Fruit fly (Drosophila melanogaster) whole organism, embryonic: Measurements from ENCODE around the gene CG5781.

Experiments
- Ada2b ChIP-seq: fragments of 200-800 bp; sonication (Bioruptor generic); IDR thresholded peaks from 2 replicates; pipeline ENCODE4 v1.3.6; 2022; ENCODE audit warnings: missing biosample characterization, missing genetic modification characterization
- C15 ChIP-seq: fragments of 200-800 bp; sonication (Bioruptor generic); IDR thresholded peaks from 3 replicates; pipeline ENCODE4 v1.3.6; 2022; ENCODE audit warnings: missing biosample characterization, missing genetic modification characterization
- CG10321 ChIP-seq: fragments of 200-800 bp; sonication (Bioruptor generic); IDR thresholded peaks from 2 replicates; pipeline ENCODE4 v1.3.6; 2022; ENCODE audit warnings: missing biosample characterization, missing genetic modification characterization
- CG11456 ChIP-seq: fragments of 200-800 bp; sonication (Bioruptor generic); IDR thresholded peaks from 3 replicates; pipeline ENCODE4 v1.3.6; 2022; ENCODE audit warnings: missing biosample characterization, missing genetic modification characterization
- CG15514 ChIP-seq: fragments of 200-800 bp; sonication (Bioruptor generic); optimal IDR thresholded peaks from 3 replicates; lab custom pipeline; 2017; ENCODE audit warnings: missing biosample characterization, missing genetic modification characterization, mild to moderate bottlenecking, moderate library complexity, missing genetic modification reagents
- CG16813 ChIP-seq: fragments of 200-800 bp; sonication (Bioruptor generic); IDR thresholded peaks from 3 replicates; pipeline ENCODE4 v1.3.6; 2022; ENCODE audit warnings: missing biosample characterization, missing genetic modification characterization; ENCODE audit not compliant: partially characterized antibody
- CG1792 ChIP-seq: fragments of 200-800 bp; sonication (Bioruptor generic); optimal IDR thresholded peaks from 2 replicates; lab custom pipeline; 2016; ENCODE audit warnings: missing biosample characterization, missing genetic modification characterization
- CG2202 ChIP-seq: fragments of 200-800 bp; sonication (Bioruptor generic); optimal IDR thresholded peaks from 2 replicates; lab custom pipeline; 2018; ENCODE audit warnings: missing biosample characterization, mild to moderate bottlenecking, missing genetic modification characterization
- CG31224 ChIP-seq: fragments of 200-800 bp; sonication (Bioruptor generic); IDR thresholded peaks from 2 replicates; pipeline ENCODE4 v1.3.6; 2022; ENCODE audit warnings: missing biosample characterization, missing genetic modification characterization
- CG6813 ChIP-seq: fragments of 200-800 bp; sonication (Bioruptor generic); optimal IDR thresholded peaks from 2 replicates; lab custom pipeline; 2017; ENCODE audit warnings: missing biosample characterization, missing genetic modification characterization, mild to moderate bottlenecking, moderate library complexity, missing genetic modification reagents
- CG8290 ChIP-seq, 3 experiments: fragments of 200-800 bp; sonication (Bioruptor generic); optimal IDR thresholded peaks; 2 replicates each; lab custom pipeline; 2016 to 2019; ENCODE audit warnings: missing biosample characterization in 3 of 3, missing genetic modification characterization in 3 of 3, mild to moderate bottlenecking in 2 of 3, moderate library complexity in 1 of 3
- CG8944 ChIP-seq: fragments of 200-800 bp; sonication (Bioruptor generic); optimal IDR thresholded peaks from 3 replicates; lab custom pipeline; 2016; ENCODE audit warnings: missing biosample characterization, missing genetic modification characterization
- Drgx ChIP-seq: fragments of 200-800 bp; sonication (Bioruptor generic); IDR thresholded peaks from 2 replicates; pipeline ENCODE4 v1.3.6; 2022; ENCODE audit warnings: missing biosample characterization, missing genetic modification characterization
- ERR ChIP-seq: fragments of 200-800 bp; sonication (Bioruptor generic); optimal IDR thresholded peaks from 2 replicates; lab custom pipeline; 2016; ENCODE audit warnings: missing biosample characterization, missing genetic modification characterization
- Hey ChIP-seq: fragments of 200-800 bp; sonication (Bioruptor generic); optimal IDR thresholded peaks from 3 replicates; lab custom pipeline; 2018; ENCODE audit warnings: missing biosample characterization, mild to moderate bottlenecking, missing genetic modification characterization
- Med ChIP-seq: fragments of 200-800 bp; sonication (Bioruptor generic); peaks from one replicate; lab custom pipeline; 2016; ENCODE audit warnings: missing biosample characterization, missing genetic modification characterization, mild to moderate bottlenecking, inconsistent platforms, moderate library complexity
- NFAT ChIP-seq: fragments of 200-800 bp; sonication (Bioruptor generic); IDR thresholded peaks from 2 replicates; pipeline ENCODE4 v1.3.6; 2022; ENCODE audit warnings: missing biosample characterization, missing genetic modification characterization
- Oli ChIP-seq: fragments of 200-800 bp; sonication (Bioruptor generic); optimal IDR thresholded peaks from 2 replicates; lab custom pipeline; 2018; ENCODE audit warnings: missing biosample characterization, mild to moderate bottlenecking, missing genetic modification characterization, moderate library complexity
- Pdp1 ChIP-seq, 2 experiments: fragments of 200-800 bp; sonication (Bioruptor generic); optimal IDR thresholded peaks; 3 replicates each; lab custom pipeline; 2016; ENCODE audit warnings: missing biosample characterization in 2 of 2, missing genetic modification characterization in 2 of 2, mild to moderate bottlenecking in 1 of 2, moderate library complexity in 1 of 2
- Tbp ChIP-seq: fragments of >200 bp; optimal IDR thresholded peaks from 2 replicates; lab custom pipeline; 2018; ENCODE audit warnings: missing biosample characterization, missing genetic modification characterization
- al ChIP-seq: fragments of 200-800 bp; sonication (Bioruptor generic); IDR thresholded peaks from 2 replicates; pipeline ENCODE4 v1.3.6; 2022; ENCODE audit warnings: missing biosample characterization, missing genetic modification characterization
- bsh ChIP-seq, 2 experiments: fragments of 200-800 bp; sonication (Bioruptor generic); optimal IDR thresholded peaks; 2 replicates each; lab custom pipeline; 2017 to 2018; ENCODE audit warnings: mild to moderate bottlenecking in 2 of 2, missing biosample characterization in 2 of 2, missing genetic modification characterization in 2 of 2, moderate library complexity in 1 of 2
- chm ChIP-seq: fragments of 200-800 bp; sonication (Bioruptor generic); IDR thresholded peaks from 2 replicates; pipeline ENCODE4 v1.3.6; 2022; ENCODE audit warnings: missing biosample characterization, missing genetic modification characterization
- corto ChIP-seq: fragments of 200-800 bp; sonication (Bioruptor generic); optimal IDR thresholded peaks from 2 replicates; lab custom pipeline; 2016; ENCODE audit warnings: missing biosample characterization, mild to moderate bottlenecking, missing genetic modification characterization, moderate library complexity
- crol ChIP-seq: fragments of 200-800 bp; sonication (Bioruptor generic); IDR thresholded peaks from 2 replicates; pipeline ENCODE4 v1.3.6; 2022; ENCODE audit warnings: missing biosample characterization, missing genetic modification characterization
- crp ChIP-seq, 2 experiments: fragments of 200-800 bp; sonication (Bioruptor generic); optimal IDR thresholded peaks; 2 replicates in 1 of 2; 3 replicates in 1 of 2; lab custom pipeline; 2017; ENCODE audit warnings: missing biosample characterization in 2 of 2, missing genetic modification characterization in 2 of 2, mild to moderate bottlenecking in 1 of 2, moderate library complexity in 1 of 2
- cwo ChIP-seq: fragments of 200-800 bp; sonication (Bioruptor generic); optimal IDR thresholded peaks from 3 replicates; lab custom pipeline; 2017; ENCODE audit warnings: missing biosample characterization, missing genetic modification characterization, mild to moderate bottlenecking, moderate library complexity, missing genetic modification reagents
- da ChIP-seq: fragments of 200-800 bp; sonication (Bioruptor generic); optimal IDR thresholded peaks from 2 replicates; lab custom pipeline; 2016; ENCODE audit warnings: missing biosample characterization, missing genetic modification characterization
- dati ChIP-seq: fragments of 200-800 bp; sonication (Bioruptor generic); IDR thresholded peaks from 2 replicates; pipeline ENCODE4 v1.3.6; 2022; ENCODE audit warnings: missing biosample characterization, missing genetic modification characterization
- exex ChIP-seq: fragments of 200-800 bp; sonication (Bioruptor generic); optimal IDR thresholded peaks from 4 replicates; lab custom pipeline; 2018; ENCODE audit warnings: missing biosample characterization, mild to moderate bottlenecking, missing genetic modification characterization, moderate library complexity
- ftz-f1 ChIP-seq: fragments of 200-800 bp; sonication (Bioruptor generic); optimal IDR thresholded peaks from 2 replicates; lab custom pipeline; 2016; ENCODE audit warnings: missing biosample characterization, missing genetic modification characterization
- gcm ChIP-seq: fragments of 200-800 bp; sonication (Bioruptor generic); optimal IDR thresholded peaks from 2 replicates; lab custom pipeline; 2019; ENCODE audit warnings: missing biosample characterization, mild to moderate bottlenecking, missing genetic modification characterization, moderate library complexity
- gro ChIP-seq: fragments of 200-800 bp; sonication (Bioruptor generic); optimal IDR thresholded peaks from 2 replicates; lab custom pipeline; 2016; ENCODE audit warnings: missing biosample characterization, missing genetic modification characterization
- gsb ChIP-seq: fragments of 200-800 bp; sonication (Bioruptor generic); IDR thresholded peaks from 2 replicates; pipeline ENCODE4 v1.3.6; 2022; ENCODE audit warnings: missing biosample characterization, missing genetic modification characterization
- inv ChIP-seq: fragments of 200-800 bp; sonication (Bioruptor generic); IDR thresholded peaks from 2 replicates; pipeline ENCODE4 v1.3.6; 2022; ENCODE audit warnings: missing biosample characterization, missing genetic modification characterization; ENCODE audit not compliant: partially characterized antibody
- nom ChIP-seq: fragments of 200-800 bp; sonication (Bioruptor generic); optimal IDR thresholded peaks from 2 replicates; lab custom pipeline; 2017; ENCODE audit warnings: missing biosample characterization, missing genetic modification characterization, mild to moderate bottlenecking, moderate library complexity, missing genetic modification reagents
- peb ChIP-seq: fragments of 200-800 bp; sonication (Bioruptor generic); IDR thresholded peaks from 2 replicates; pipeline ENCODE4 v1.3.6; 2022; ENCODE audit warnings: missing biosample characterization, missing genetic modification characterization
- sens ChIP-seq: fragments of 200-800 bp; sonication (Bioruptor generic); peaks from one replicate; lab custom pipeline; 2016; ENCODE audit warnings: missing biosample characterization, missing genetic modification characterization
- sna ChIP-seq: fragments of 200-800 bp; sonication (Bioruptor generic); IDR thresholded peaks from 2 replicates; pipeline ENCODE4 v1.3.6; 2022; ENCODE audit warnings: missing biosample characterization, missing genetic modification characterization; ENCODE audit not compliant: partially characterized antibody
- sug ChIP-seq: fragments of 200-800 bp; optimal IDR thresholded peaks from 2 replicates; lab custom pipeline; 2019; ENCODE audit warnings: missing biosample characterization, mild to moderate bottlenecking, missing genetic modification characterization, moderate library complexity
- zen ChIP-seq: fragments of 200-800 bp; sonication (Bioruptor generic); optimal IDR thresholded peaks from 3 replicates; lab custom pipeline; 2018; ENCODE audit warnings: missing biosample characterization, mild to moderate bottlenecking, missing genetic modification characterization, moderate library complexity

Gene CG5781

dm6 chr2L:12720430-12721396 lies 23.6 kb upstream of the CG5781 start (continued):
- no peak for TF ChIP-seq sna (GFP tag; lab: Robert Waterston, UW)
- no peak for TF ChIP-seq Tbp (GFP tag; lab: Kevin White, UChicago)

DNA sequence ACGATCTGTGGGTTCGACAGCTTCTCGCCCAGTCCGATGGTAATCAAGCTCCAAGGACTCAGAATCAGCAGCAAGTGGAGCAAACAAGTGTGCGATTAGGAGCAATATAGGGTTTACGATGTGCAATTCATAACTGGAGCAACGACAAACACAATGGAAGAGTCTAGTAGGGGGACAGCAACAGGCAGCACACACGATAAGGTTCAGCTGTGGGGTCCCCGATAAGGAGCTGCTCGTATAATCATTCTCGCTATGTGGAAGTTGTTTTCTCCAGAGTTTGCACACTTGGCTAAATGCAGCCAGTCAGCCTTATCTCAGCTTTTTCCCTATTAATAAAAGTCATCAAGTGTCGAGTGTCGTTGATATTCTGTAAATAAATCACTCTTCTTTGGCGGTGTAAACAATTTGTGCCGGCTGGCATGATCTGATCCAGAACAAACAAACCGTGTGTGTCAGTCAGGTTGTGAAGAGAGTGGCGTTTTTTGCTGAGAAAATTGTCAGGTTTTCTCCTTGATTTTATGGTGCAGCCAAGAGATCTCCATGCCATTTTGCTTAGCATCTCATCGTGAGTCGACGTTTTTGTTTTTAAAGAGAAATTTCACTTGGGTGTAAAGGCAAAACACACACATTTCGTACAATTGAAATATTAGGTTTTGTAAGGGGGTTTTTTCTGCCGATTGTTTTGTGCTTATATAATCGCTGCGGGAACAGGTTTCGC lies 22.7 kb upstream of the CG5781 start:
- no peak for TF ChIP-seq CG8290 (GFP tag; optimal IDR thresholded peaks at IDR 0.05; lab: Kevin White, UChicago)
- TF ChIP-seq CG8290 (tag; optimal IDR thresholded peaks at IDR 0.05; lab: Kevin White, UChicago), result peak in 1 of 2 experiments; percentile 22
- no peak for TF ChIP-seq da (GFP tag; lab: Kevin White, UChicago)
- TF ChIP-seq CG31224, result peak; percentile 57
- TF ChIP-seq sens (GFP tag; lab: Kevin White, UChicago), result peak; percentile 69
- TF ChIP-seq nom (GFP tag; lab: Kevin White, UChicago), result peak; percentile 23
- peak; percentile 60 for TF ChIP-seq Hey (tag; lab: Kevin White, UChicago)
- TF ChIP-seq Pdp1 (GFP tag; optimal IDR thresholded peaks at IDR 0.05; lab: Kevin White, UChicago), result peak in 1 of 2 experiments; percentile 89
- peak; percentile 73 for TF ChIP-seq Med (GFP tag; lab: Kevin White, UChicago)
- no peak for TF ChIP-seq CG10321 (GFP tag; lab: Robert Waterston, UW)
- peak; percentile 9 for TF ChIP-seq ftz-f1 (GFP tag; lab: Kevin White, UChicago)
- no peak for TF ChIP-seq al (GFP tag; lab: Robert Waterston, UW)
- TF ChIP-seq CG6813 (GFP tag; lab: Kevin White, UChicago), result no peak
- no peak for TF ChIP-seq ERR (GFP tag; lab: Kevin White, UChicago)
- no peak for TF ChIP-seq zen (tag; lab: Kevin White, UChicago)
- TF ChIP-seq peb (GFP tag; lab: Robert Waterston, UW), result no peak
- TF ChIP-seq exex (tag; lab: Kevin White, UChicago), result peak; percentile 64
- no peak for TF ChIP-seq C15 (GFP tag; lab: Robert Waterston, UW)
- no peak for TF ChIP-seq CG15514 (GFP tag; lab: Kevin White, UChicago)
- TF ChIP-seq inv (GFP tag; lab: Robert Waterston, UW), result no peak
- peak in 1 of 2 experiments; percentile 18 for TF ChIP-seq bsh (GFP tag; optimal IDR thresholded peaks at IDR 0.05; lab: Kevin White, UChicago)
- TF ChIP-seq chm (GFP tag; lab: Robert Waterston, UW), result no peak
- peak; percentile 6 for TF ChIP-seq cwo (GFP tag; lab: Kevin White, UChicago)
- peak; percentile 81 for TF ChIP-seq sug
- peak; percentile 1 for TF ChIP-seq corto (GFP tag; lab: Kevin White, UChicago)
- no peak for TF ChIP-seq Ada2b (GFP tag; lab: Robert Waterston, UW)
- no peak for TF ChIP-seq CG11456 (GFP tag; lab: Robert Waterston, UW)
- no peak for TF ChIP-seq crol (GFP tag; lab: Robert Waterston, UW)
- TF ChIP-seq, all 482 proteins: peak for 13

DNA sequence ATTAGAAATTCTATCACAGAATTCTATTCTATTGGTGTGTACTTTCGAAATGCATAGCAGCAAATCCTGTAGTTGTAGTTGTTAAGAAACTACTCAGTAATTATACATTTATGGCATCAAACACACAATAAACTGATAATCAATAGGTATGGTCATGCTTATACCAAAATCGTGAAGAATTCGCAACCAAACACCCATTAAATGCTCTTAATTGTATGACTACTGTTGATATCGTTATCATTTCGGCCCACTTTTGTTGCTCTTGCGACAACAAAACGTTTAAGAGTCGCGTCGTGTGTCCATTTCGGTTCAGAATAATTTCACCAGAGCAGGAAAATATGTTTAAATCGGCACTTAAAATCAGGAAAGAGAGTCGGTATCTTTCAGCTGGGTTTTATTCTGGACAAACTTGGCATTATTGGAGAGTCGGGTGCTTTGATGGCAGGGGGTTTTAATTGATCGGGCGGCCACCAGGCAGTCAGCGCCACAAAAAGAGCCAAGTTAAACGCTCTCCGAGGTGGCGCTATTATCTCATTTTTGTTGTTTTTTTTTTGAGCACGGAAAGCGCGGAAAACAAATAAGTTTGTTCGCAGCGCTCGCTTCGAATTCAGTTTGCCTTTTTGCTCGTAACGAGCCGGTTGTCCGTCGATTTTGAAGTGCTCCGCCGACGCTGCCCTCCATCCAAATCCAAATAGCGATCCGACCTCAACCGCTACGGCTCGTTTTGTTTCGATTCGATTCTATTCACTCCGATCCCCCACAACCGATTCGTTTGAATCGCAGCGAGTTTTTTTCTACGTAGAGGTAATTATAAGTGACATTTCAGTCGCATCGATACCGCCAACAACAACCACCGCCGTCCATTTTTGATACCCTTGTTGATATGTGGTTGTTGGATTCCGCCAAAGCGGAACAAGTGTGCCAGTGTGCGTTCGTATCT lies 21.6 kb upstream of the CG5781 start, which contains the start of gene MRP:
MRP (plus strand) TSS at position 609 of the 940 bp plus-strand sequence.
- TF ChIP-seq CG8944 (GFP tag; lab: Kevin White, UChicago) (no peak), NFAT (GFP tag; lab: Robert Waterston, UW) (peak; percentile 26; the same call in 1 of the 2 replicates), Drgx (peak; percentile 49; the same call in 1 of the 2 replicates), CG2202 (tag; lab: Kevin White, UChicago) (no peak), gsb (GFP tag; lab: Robert Waterston, UW) (no peak), gcm (GFP tag; lab: Kevin White, UChicago) (no peak), ftz-f1 (GFP tag; lab: Kevin White, UChicago) (peak; percentile 64), crp (GFP tag; optimal IDR thresholded peaks at IDR 0.05; lab: Kevin White, UChicago) (no peak), dati (GFP tag; lab: Robert Waterston, UW) (no peak), CG16813 (0 out of 3 replicates have a peak, but pooled peaks have one; percentile 24), da (GFP tag; lab: Kevin White, UChicago) (no peak), Oli (tag; lab: Kevin White, UChicago) (no peak), CG1792 (GFP tag; lab: Kevin White, UChicago) (no peak), gro (peak; percentile 9)
